Worm (Caenorhabditis elegans) whole organism, young adult: ENCODE measurements around the gene Y62H9A.12.

Experiments
- F39B2.1 ChIP-seq: fragments of 200-800 bp; sonication (Bioruptor generic); IDR thresholded peaks from 2 replicates; pipeline ENCODE4 v1.3.6; 2022; ENCODE audit warnings: missing genetic modification reagents, missing genetic modification characterization, missing compliant biosample characterization
- lsy-27 ChIP-seq: sonication (generic microtip); optimal IDR thresholded peaks from 2 replicates; lab custom pipeline; 2017; ENCODE audit warnings: missing genetic modification characterization, mild to moderate bottlenecking, missing compliant biosample characterization, antibody characterized with exemption, missing genotype, borderline replicate concordance; ENCODE audit not compliant: insufficient read depth
- nfya-2 ChIP-seq: fragments of 200-800 bp; sonication (Bioruptor generic); IDR thresholded peaks from 2 replicates; pipeline ENCODE4 v1.3.6; 2022; ENCODE audit warnings: missing genetic modification reagents, missing genetic modification characterization, missing compliant biosample characterization
- repo-1 ChIP-seq: sonication (generic microtip); optimal IDR thresholded peaks from 2 replicates; lab custom pipeline; 2017; ENCODE audit warnings: mild to moderate bottlenecking, missing genetic modification characterization, missing compliant biosample characterization
- unc-130 ChIP-seq: sonication (generic microtip); optimal IDR thresholded peaks from 2 replicates; lab custom pipeline; 2016; ENCODE audit warnings: missing genetic modification reagents, missing genetic modification characterization, missing compliant biosample characterization
- unc-62 ChIP-seq: fragments of 150-350 bp; optimal IDR thresholded peaks from 2 replicates; lab custom pipeline; 2014; ENCODE audit warnings: missing biosample characterization, missing genetic modification reagents, missing genetic modification characterization

DNA sequence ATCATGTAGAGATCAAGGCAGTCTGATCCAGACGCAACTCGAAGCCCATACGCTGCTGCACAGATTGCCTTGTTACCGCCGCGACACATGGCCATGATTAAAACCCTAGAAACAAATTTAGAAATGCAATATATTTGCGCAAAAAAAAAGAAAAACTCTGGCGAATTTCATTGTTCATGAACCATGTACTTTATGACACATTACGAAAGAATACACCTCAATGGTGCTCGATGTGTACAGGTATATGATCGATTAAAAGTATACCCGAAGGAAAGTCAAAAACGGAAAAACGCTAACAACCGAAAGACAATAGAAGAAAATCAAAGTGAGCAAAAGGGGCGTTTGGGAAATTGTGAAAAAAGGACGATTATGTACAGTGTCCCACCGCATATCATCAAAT lies 21.6 kb upstream of the Y62H9A.12 start, which contains the start of gene Y62H9A.8:
- TF ChIP-seq lsy-27 (tag; lab: Kevin White, UChicago) (no peak), unc-130 (GFP tag; lab: Kevin White, UChicago) (no peak), nfya-2 (GFP tag; lab: Robert Waterston, UW) (no peak), unc-62 (GFP tag; lab: Kevin White, UChicago) (no peak), F39B2.1 (GFP tag; lab: Robert Waterston, UW) (no peak), repo-1 (tag; lab: Kevin White, UChicago) (no peak)
